Fruit fly (Drosophila melanogaster): Measurements from ENCODE around the gene CG45095.

DNA sequence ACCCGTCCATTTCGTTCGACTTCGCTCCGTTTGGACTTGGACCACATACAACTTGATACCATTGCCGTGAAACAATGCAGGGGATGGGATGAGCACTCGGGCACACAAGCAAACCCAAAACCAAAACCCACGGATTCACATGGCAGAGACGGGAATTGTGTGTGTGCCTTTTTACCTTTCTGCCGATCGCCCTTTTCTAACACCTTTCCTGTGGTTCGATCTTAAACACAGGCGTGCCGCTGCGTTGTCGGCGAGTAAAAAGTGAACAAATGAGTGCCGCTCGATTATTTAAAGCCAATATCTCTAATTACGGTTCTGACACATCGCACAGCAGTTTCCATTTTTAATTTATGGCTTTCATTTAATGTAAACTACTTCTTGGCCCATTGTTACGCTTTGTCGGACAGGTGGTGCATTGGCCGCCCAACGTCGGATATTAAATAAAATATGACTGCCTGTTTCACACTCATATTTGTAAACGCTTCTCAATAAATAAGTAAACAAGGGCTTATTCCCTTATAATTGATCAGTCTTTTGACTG lies 25.0 kb upstream of the CG45095 start:
- TF ChIP-seq CG8478 (optimal IDR thresholded peaks at IDR 0.05) (no peak), CTCF (optimal IDR thresholded peaks at IDR 0.05) (no peak)
